Worm (Caenorhabditis elegans): ENCODE results near the gene sri-37.

Gene sri-37

DNA sequence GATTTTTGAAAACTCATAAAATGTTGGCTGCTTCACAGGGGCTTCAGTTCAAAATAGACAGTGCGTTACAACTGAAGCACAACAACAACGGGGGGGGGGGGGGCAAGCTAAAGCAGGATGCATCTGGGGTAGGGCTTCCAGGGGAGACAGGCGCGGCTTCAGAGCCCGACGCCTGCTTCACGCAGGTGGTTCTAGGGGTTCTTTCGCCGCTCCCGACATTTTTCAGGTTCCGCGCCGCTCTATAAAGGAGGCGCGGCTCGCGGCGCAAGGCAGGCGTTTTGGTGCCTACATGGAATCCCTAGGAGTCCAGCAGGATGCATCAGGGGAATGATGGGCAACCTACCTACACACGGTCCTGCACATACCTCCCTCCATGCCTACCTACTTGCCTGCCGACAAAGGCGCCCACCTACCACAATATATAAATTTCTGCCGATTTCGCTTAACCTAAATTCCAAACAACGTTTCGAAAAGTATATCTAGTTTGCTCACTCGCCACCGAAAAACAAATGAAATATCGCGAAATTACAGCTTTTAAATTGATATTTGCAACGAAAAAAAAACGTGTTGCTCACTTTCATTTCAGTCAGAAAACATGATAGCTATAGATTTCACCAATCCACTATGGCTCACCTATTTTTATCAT lies 2.1 kb upstream of the sri-37 start, which contains the start of gene sri-71:
sri-71 (plus strand) TSS at position 596 of the 646 bp plus-strand sequence.
- 0 out of 2 replicates have a peak, but pooled peaks have one; percentile 26 for TF ChIP-seq dox-1 (GFP tag; IDR thresholded peaks at IDR 0.05)
- peak; percentile 4 for TF ChIP-seq chd-7 (tag; optimal IDR thresholded peaks at IDR 0.05)
- TF ChIP-seq zfh-2 (GFP tag; conservative IDR thresholded peaks at IDR 0.05), result peak; percentile 91
- TF ChIP-seq egrh-3 (GFP tag; IDR thresholded peaks at IDR 0.05), result peak; percentile 87; the same call in 1 of the 2 replicates
- TF ChIP-seq mel-28 (tag; optimal IDR thresholded peaks at IDR 0.05; ENCODE audit: borderline replicate concordance), result no peak
- TF ChIP-seq rec-8 (tag; optimal IDR thresholded peaks at IDR 0.05), result no peak
- TF ChIP-seq cebp-2 (GFP tag; IDR thresholded peaks at IDR 0.05), result no peak
- TF ChIP-seq mcd-1 (GFP tag; IDR thresholded peaks at IDR 0.05), result no peak
- TF ChIP-seq lsl-1 (GFP tag; optimal IDR thresholded peaks at IDR 0.05), result no peak

DNA sequence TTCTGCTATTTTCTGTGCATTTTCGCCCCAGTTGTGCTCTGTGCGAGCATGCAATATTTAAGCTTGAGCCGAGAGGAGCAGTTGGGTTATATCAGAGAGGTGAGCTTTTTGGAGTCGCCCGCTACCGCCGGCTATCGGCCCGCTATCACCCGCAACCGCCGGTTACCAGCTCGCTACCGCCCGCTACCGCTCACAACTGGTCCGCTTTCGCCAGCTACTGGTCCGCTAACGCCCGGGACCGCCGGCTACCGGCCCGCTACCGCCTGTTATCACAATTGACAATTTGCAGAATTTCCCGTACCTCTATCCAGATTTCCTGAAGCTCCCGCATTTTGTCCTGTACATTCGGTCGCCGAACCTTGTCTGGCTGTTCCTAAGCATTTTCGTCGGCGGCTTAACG lies 969 bp upstream of the sri-37 start:
- TF ChIP-seq F55B11.4 (tag; optimal IDR thresholded peaks at IDR 0.05; ENCODE audit: borderline replicate concordance, insufficient read depth) (no peak), ztf-25 (GFP tag; IDR thresholded peaks at IDR 0.05) (no peak), Y53F4B.3 (GFP tag; IDR thresholded peaks at IDR 0.05) (no peak), F37B4.10 (GFP tag; IDR thresholded peaks at IDR 0.05) (0 out of 2 replicates have a peak, but pooled peaks have one; percentile 52), Y56A3A.18 (GFP tag; IDR thresholded peaks at IDR 0.05) (no peak), mcd-1 (GFP tag; IDR thresholded peaks at IDR 0.05) (0 out of 2 replicates have a peak, but pooled peaks have one; percentile 22), somi-1 (GFP tag; optimal IDR thresholded peaks at IDR 0.05) (no peak), lsl-1 (GFP tag; optimal IDR thresholded peaks at IDR 0.05) (no peak), egrh-3 (GFP tag; IDR thresholded peaks at IDR 0.05) (peak; percentile 81; the same call in 1 of the 2 replicates), zfh-2 (GFP tag; conservative IDR thresholded peaks at IDR 0.05) (peak; percentile 85), ekl-4 (GFP tag; IDR thresholded peaks at IDR 0.05) (no peak)

ce11 chrII:2631169-2631568 lies 1.8 kb downstream of the sri-37 start, which contains the start of gene D2062.1:
Gene D2062.1 (plus strand): TSS chrII:2631469.
- no peak for TF ChIP-seq ZK185.1 (tag; optimal IDR thresholded peaks at IDR 0.05; ENCODE audit: poor library complexity, severe bottlenecking)

DNA sequence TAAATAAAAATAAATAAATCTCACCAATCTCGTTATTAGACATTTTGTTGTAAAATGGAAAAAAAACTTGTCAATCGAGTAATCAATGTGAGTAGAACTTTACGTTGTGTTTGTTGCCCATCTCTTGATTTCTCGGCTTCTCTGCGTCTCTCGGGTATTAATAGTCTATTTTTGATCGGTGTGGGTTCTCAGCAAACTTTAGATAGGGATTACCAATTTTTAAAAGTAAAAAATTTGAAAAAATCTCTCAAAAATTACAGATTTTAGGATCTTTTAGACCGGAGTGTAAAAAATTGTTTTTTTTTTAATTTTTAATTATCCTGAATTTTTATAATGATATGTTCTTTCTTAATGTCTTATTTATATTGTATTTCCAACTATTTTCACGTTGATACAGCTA lies 8.0 kb downstream of the sri-37 start, which contains the start of gene F22E5.21:
F22E5.21 (minus strand) TSS at position 101 of the 400 bp plus-strand sequence.
- no peak for TF ChIP-seq F33H1.4 (GFP tag; IDR thresholded peaks at IDR 0.05)
- TF ChIP-seq ceh-91 (GFP tag; IDR thresholded peaks at IDR 0.05), result no peak
- no peak for TF ChIP-seq snpc-3.4 (tag; optimal IDR thresholded peaks at IDR 0.05)
- no peak for TF ChIP-seq mel-28 (tag; optimal IDR thresholded peaks at IDR 0.05; ENCODE audit: borderline replicate concordance)
- no peak for TF ChIP-seq efl-1 (GFP tag; optimal IDR thresholded peaks at IDR 0.05)
- TF ChIP-seq xnd-1 (tag; optimal IDR thresholded peaks at IDR 0.05), result no peak
- TF ChIP-seq let-526 (GFP tag; IDR thresholded peaks at IDR 0.05), result no peak
- TF ChIP-seq let-607 (tag; optimal IDR thresholded peaks at IDR 0.05), result no peak

DNA sequence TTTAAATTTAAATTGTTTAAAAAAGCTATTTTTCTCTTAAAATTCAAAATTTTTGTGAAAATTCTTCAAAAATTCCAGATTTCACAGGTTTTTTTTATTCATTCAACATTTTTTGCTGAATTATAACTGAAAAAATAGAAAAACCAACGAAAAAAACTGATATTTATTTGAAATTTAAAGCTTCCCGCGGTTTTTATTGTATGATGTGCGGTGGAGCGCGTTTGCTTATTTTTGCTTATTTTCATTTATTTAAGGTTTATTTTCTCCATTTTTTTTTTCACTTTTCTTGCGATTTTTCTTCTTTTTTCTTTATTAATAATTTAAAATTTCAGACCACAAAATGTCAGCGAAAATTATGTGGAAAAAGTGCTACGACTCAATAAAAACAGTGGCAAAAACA lies 8.7 kb downstream of the sri-37 start, which contains the start of gene F22E5.9:
F22E5.9 (plus strand) TSS at position 327 of the 400 bp plus-strand sequence.
- no peak for TF ChIP-seq Y79H2A.3 (GFP tag; conservative IDR thresholded peaks at IDR 0.05)
- TF ChIP-seq mcd-1 (GFP tag; IDR thresholded peaks at IDR 0.05), result peak; percentile 85
- TF ChIP-seq efl-1 (GFP tag; optimal IDR thresholded peaks at IDR 0.05), result peak; percentile 30
- TF ChIP-seq chd-7 (tag; optimal IDR thresholded peaks at IDR 0.05), result no peak
- no peak for TF ChIP-seq madf-6 (GFP tag; IDR thresholded peaks at IDR 0.05)
- TF ChIP-seq unc-130 (GFP tag; optimal IDR thresholded peaks at IDR 0.05), result no peak
- no peak for TF ChIP-seq C17E4.6 (GFP tag; IDR thresholded peaks at IDR 0.05)
- no peak for TF ChIP-seq xnd-1 (tag; optimal IDR thresholded peaks at IDR 0.05)
- TF ChIP-seq dpl-1 (GFP tag; optimal IDR thresholded peaks at IDR 0.05), result peak; percentile 54
- no peak for TF ChIP-seq nfyb-1 (GFP tag; IDR thresholded peaks at IDR 0.05)
- no peak for TF ChIP-seq ztf-22 (GFP tag; optimal IDR thresholded peaks at IDR 0.05)
- TF ChIP-seq hmg-20 (GFP tag; IDR thresholded peaks at IDR 0.05), result no peak
- no peak for TF ChIP-seq rcor-1 (GFP tag; IDR thresholded peaks at IDR 0.05)
- TF ChIP-seq B0261.1 (tag; optimal IDR thresholded peaks at IDR 0.05), result no peak
- TF ChIP-seq tlf-1 (GFP tag; optimal IDR thresholded peaks at IDR 0.05), result no peak
- no peak for TF ChIP-seq sea-2 (GFP tag; IDR thresholded peaks at IDR 0.05)
- no peak for TF ChIP-seq ets-4 (GFP tag; optimal IDR thresholded peaks at IDR 0.05)
- peak; percentile 50 for TF ChIP-seq lin-54 (GFP tag; optimal IDR thresholded peaks at IDR 0.05)

All from whole organism, young adult.